Fruit fly (Drosophila melanogaster): ENCODE data around the gene CG14195.

Gene CG14195

DNA sequence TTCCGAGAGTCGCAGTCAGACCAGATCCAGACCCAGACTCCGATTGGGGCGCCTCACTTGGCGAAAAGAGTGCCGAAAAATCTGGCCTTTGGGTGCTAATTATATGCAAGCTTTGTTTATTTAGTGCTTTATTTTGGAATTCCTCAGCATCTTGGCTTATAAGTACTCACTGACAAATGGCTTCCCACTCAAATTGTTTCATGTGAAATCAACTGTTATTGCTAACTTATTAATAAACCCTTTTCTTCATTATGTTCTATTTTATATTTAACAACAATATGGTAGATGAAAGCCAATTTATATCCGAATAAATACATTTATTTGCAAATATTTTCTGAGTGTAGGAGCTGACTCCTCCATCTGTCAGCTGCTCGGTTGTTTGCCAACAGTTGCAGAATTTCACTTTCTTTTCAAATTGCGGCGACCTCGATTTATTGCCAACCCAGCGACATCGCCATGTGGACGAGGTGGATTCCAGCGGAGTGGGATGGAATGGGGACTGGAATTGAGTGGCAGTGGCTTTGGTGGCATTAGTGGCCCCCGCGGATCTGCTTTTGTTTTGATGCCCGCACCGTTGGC lies 18.1 kb upstream of the CG14195 start (continued):
- TF ChIP-seq CG6792 (GFP tag; optimal IDR thresholded peaks at IDR 0.05) (peak; percentile 74), Sox102F (GFP tag; optimal IDR thresholded peaks at IDR 0.05) (peak; percentile 70), CG31627 (GFP tag; optimal IDR thresholded peaks at IDR 0.05) (peak; percentile 44), cyc (GFP tag; optimal IDR thresholded peaks at IDR 0.05) (peak; percentile 64), pdm3 (GFP tag; optimal IDR thresholded peaks at IDR 0.05) (peak; percentile 72), Blimp-1 (GFP tag; optimal IDR thresholded peaks at IDR 0.05) (peak; percentile 91), CG15336 (GFP tag; IDR thresholded peaks at IDR 0.05) (peak; percentile 74), Eip78C (GFP tag) (peak; percentile 95), CG1621 (tag; optimal IDR thresholded peaks at IDR 0.05) (no peak), fd59A (GFP tag; optimal IDR thresholded peaks at IDR 0.05) (peak; percentile 57), Gug (GFP tag; IDR thresholded peaks at IDR 0.05) (no peak; the same call in 1 of the 2 replicates)

DNA sequence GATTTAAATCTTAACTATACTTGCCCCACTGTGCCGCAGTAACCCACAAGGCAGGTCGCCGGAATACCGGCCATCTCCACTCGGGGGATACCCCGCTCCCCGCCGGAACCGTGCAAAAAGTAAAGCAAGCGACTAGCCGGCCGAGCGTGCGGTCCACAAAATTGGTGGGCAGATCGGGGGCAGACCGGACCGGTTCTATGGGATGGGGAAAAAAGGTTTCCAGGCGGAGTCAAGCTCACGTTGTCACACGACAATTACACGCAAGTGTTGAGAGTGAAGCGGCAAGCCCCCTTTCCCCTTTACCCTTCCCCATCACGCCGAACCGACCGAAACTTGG lies 13.4 kb upstream of the CG14195 start:
- TF ChIP-seq eg (GFP tag; IDR thresholded peaks at IDR 0.05) = no peak
- no peak for TF ChIP-seq CG15336 (GFP tag; IDR thresholded peaks at IDR 0.05)
- TF ChIP-seq CG11762 (GFP tag; optimal IDR thresholded peaks at IDR 0.05; ENCODE audit: insufficient read depth) = no peak
- TF ChIP-seq CG1621 (tag; optimal IDR thresholded peaks at IDR 0.05) = peak; percentile 63
- 0 out of 3 replicates have a peak, but pooled peaks have one; percentile 4 for TF ChIP-seq CG8119 (GFP tag; IDR thresholded peaks at IDR 0.05)
- TF ChIP-seq acj6 (GFP tag; optimal IDR thresholded peaks at IDR 0.05) = no peak
- 0 out of 3 replicates have a peak, but pooled peaks have one; percentile 36 for TF ChIP-seq CG6163 (GFP tag; IDR thresholded peaks at IDR 0.05)
- TF ChIP-seq CG3032 (tag; optimal IDR thresholded peaks at IDR 0.05) = peak; percentile 11
- no peak for TF ChIP-seq CG11294 (GFP tag; IDR thresholded peaks at IDR 0.05)
- peak in 1 of 2 experiments; percentile 57 for TF ChIP-seq ss (GFP tag; optimal IDR thresholded peaks at IDR 0.05)
- TF ChIP-seq CG8632 (GFP tag; optimal IDR thresholded peaks at IDR 0.05) = peak; percentile 3
- TF ChIP-seq svp (GFP tag) = peak; percentile 62
- no peak for TF ChIP-seq Sox14 (GFP tag; optimal IDR thresholded peaks at IDR 0.05)
- TF ChIP-seq spab (GFP tag; optimal IDR thresholded peaks at IDR 0.05) = peak; percentile 28

DNA sequence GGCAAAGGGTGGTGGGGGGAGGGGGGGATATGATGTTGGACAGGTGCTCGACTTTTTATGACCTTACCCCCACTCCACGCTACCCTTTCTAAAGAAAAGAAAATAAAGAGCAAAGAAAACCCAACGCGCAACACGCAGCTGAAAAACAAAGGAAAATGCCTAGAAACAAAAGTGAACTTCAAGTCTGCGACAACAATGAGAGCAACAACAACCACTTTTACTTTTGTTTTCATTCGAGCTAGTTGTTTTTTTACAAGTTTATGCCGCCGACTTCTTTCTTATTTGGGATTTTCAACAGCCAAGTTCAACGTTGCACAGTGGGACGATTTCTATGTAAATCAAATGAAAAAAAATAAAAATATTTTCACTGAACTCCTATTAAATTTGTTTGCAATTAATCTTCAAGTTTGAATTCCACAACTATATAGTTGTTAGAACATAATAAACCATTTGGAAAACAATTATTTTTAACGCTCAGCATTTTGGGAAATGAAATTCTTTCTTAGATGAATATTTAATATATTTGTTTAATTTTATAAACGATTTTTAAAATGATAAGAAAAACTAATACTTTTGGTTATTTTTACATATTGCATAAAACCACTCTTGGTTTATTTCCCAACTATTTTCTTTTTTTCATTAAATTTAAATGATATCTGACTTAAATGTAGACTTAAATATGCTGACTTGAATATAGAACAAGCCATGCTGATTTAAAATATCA lies 12.9 kb upstream of the CG14195 start:
- TF ChIP-seq Hr39 (GFP tag; optimal IDR thresholded peaks at IDR 0.05) (no peak), OdsH (GFP tag; optimal IDR thresholded peaks at IDR 0.05) (peak; percentile 54), CG6808 (GFP tag; optimal IDR thresholded peaks at IDR 0.05) (peak; percentile 74), CG1621 (tag; optimal IDR thresholded peaks at IDR 0.05) (no peak), CG8632 (GFP tag; optimal IDR thresholded peaks at IDR 0.05) (peak; percentile 69), CG32006 (GFP tag; optimal IDR thresholded peaks at IDR 0.05) (peak; percentile 85), CG3032 (tag; optimal IDR thresholded peaks at IDR 0.05) (peak; percentile 65), CG6163 (GFP tag; IDR thresholded peaks at IDR 0.05) (no peak), dac (GFP tag; optimal IDR thresholded peaks at IDR 0.05) (peak; percentile 11), Smox (GFP tag; optimal IDR thresholded peaks at IDR 0.05) (peak; percentile 34), salr (GFP tag; optimal IDR thresholded peaks at IDR 0.05) (peak in 1 of 2 experiments; percentile 79), CG11902 (GFP tag; optimal IDR thresholded peaks at IDR 0.05) (no peak), dsx (GFP tag; optimal IDR thresholded peaks at IDR 0.05; ENCODE audit: poor library complexity, severe bottlenecking) (peak; percentile 7), CG6854 (GFP tag; optimal IDR thresholded peaks at IDR 0.05) (no peak), CG8119 (GFP tag; IDR thresholded peaks at IDR 0.05) (peak; percentile 55; the same call in 1 of the 3 replicates), esn (GFP tag; optimal IDR thresholded peaks at IDR 0.05) (peak; percentile 61), CG6792 (GFP tag; optimal IDR thresholded peaks at IDR 0.05) (peak; percentile 34), svp (GFP tag) (no peak), Blimp-1 (GFP tag; optimal IDR thresholded peaks at IDR 0.05) (no peak), lz (GFP tag; optimal IDR thresholded peaks at IDR 0.05) (peak; percentile 39), ss (GFP tag; optimal IDR thresholded peaks at IDR 0.05) (peak in 1 of 2 experiments; percentile 70), pdm3 (GFP tag; optimal IDR thresholded peaks at IDR 0.05) (peak; percentile 37), topi (GFP tag; optimal IDR thresholded peaks at IDR 0.05) (peak; percentile 41), Hr38 (GFP tag; optimal IDR thresholded peaks at IDR 0.05) (no peak), CG11762 (GFP tag; optimal IDR thresholded peaks at IDR 0.05; ENCODE audit: insufficient read depth) (peak; percentile 32), net (GFP tag; optimal IDR thresholded peaks at IDR 0.05) (peak; percentile 49), Gug (GFP tag; IDR thresholded peaks at IDR 0.05) (no peak), CG6276 (GFP tag; optimal IDR thresholded peaks at IDR 0.05) (peak; percentile 62), Sox102F (GFP tag; optimal IDR thresholded peaks at IDR 0.05) (no peak), Eip93F (GFP tag; optimal IDR thresholded peaks at IDR 0.05) (no peak), fd85E (GFP tag; optimal IDR thresholded peaks at IDR 0.05) (no peak), Hr4 (GFP tag; optimal IDR thresholded peaks at IDR 0.05) (peak; percentile 37), CG4318 (GFP tag; optimal IDR thresholded peaks at IDR 0.05) (peak; percentile 75), Met (GFP tag; optimal IDR thresholded peaks at IDR 0.05) (peak; percentile 18)

Measured in whole organism, prepupa.